Worm (Caenorhabditis elegans) whole organism, late embryonic: ENCODE results near the gene mel-28.

Source experiments
- C08G9.2 ChIP-seq: sonication (generic microtip); optimal IDR thresholded peaks from 2 replicates; lab custom pipeline; 2016; ENCODE audit warnings: mild to moderate bottlenecking, missing genetic modification characterization, moderate library complexity, missing compliant biosample characterization
- C38D4.7 ChIP-seq: fragments of 200-800 bp; sonication (Bioruptor generic); optimal IDR thresholded peaks from 2 replicates; lab custom pipeline; 2018; ENCODE audit warnings: mild to moderate bottlenecking, missing genetic modification characterization, moderate library complexity, missing compliant biosample characterization
- K02D7.2 ChIP-seq: sonication (generic microtip); optimal IDR thresholded peaks from 2 replicates; lab custom pipeline; 2017; ENCODE audit warnings: mild to moderate bottlenecking, missing genetic modification characterization, missing compliant biosample characterization
- T23F11.4 ChIP-seq: fragments of 200-800 bp; sonication (Bioruptor generic); optimal IDR thresholded peaks from 2 replicates; lab custom pipeline; 2018; ENCODE audit warnings: mild to moderate bottlenecking, missing genetic modification characterization, missing compliant biosample characterization
- Y22D7AL.16 ChIP-seq: sonication (generic microtip); optimal IDR thresholded peaks from 2 replicates; lab custom pipeline; 2016; ENCODE audit warnings: missing genetic modification characterization, missing compliant biosample characterization
- ceh-14 ChIP-seq: sonication (generic microtip); optimal IDR thresholded peaks from 2 replicates; lab custom pipeline; 2016; ENCODE audit warnings: missing genotype, missing genetic modification characterization, missing compliant biosample characterization
- ceh-18 ChIP-seq: sonication (generic microtip); optimal IDR thresholded peaks from 2 replicates; lab custom pipeline; 2016; ENCODE audit warnings: missing genetic modification characterization, missing compliant biosample characterization
- ceh-24 ChIP-seq: sonication (generic microtip); optimal IDR thresholded peaks from 2 replicates; lab custom pipeline; 2016; ENCODE audit warnings: mild to moderate bottlenecking, missing genetic modification characterization, missing compliant biosample characterization
- ceh-30 ChIP-seq: fragments of 150-350 bp; optimal IDR thresholded peaks from 2 replicates; lab custom pipeline; 2014; ENCODE audit warnings: missing biosample characterization, missing genetic modification characterization
- ceh-31 ChIP-seq: sonication (generic microtip); optimal IDR thresholded peaks from 2 replicates; lab custom pipeline; 2016; ENCODE audit warnings: missing genetic modification characterization, missing compliant biosample characterization
- ceh-45 ChIP-seq: fragments of 200-800 bp; sonication (Bioruptor generic); IDR thresholded peaks from 2 replicates; pipeline ENCODE4 v1.3.6; 2022; ENCODE audit warnings: missing genetic modification reagents, missing genetic modification characterization, missing compliant biosample characterization
- ceh-48 ChIP-seq: sonication (generic microtip); optimal IDR thresholded peaks from 2 replicates; lab custom pipeline; 2016; ENCODE audit warnings: missing genetic modification characterization, inconsistent platforms, missing compliant biosample characterization
- ceh-6 ChIP-seq: fragments of 200-800 bp; sonication (Bioruptor generic); optimal IDR thresholded peaks from 2 replicates; lab custom pipeline; 2018; ENCODE audit warnings: mild to moderate bottlenecking, missing genetic modification characterization, missing compliant biosample characterization
- ceh-9 ChIP-seq: sonication (generic microtip); optimal IDR thresholded peaks from 2 replicates; lab custom pipeline; 2016; ENCODE audit warnings: mild to moderate bottlenecking, missing genetic modification characterization, inconsistent platforms, missing compliant biosample characterization
- che-1 ChIP-seq: sonication (generic microtip); optimal IDR thresholded peaks from 2 replicates; lab custom pipeline; 2016; ENCODE audit warnings: mild to moderate bottlenecking, missing genetic modification characterization, missing compliant biosample characterization
- dmd-4 ChIP-seq: sonication (generic microtip); optimal IDR thresholded peaks from 2 replicates; lab custom pipeline; 2016; ENCODE audit warnings: borderline replicate concordance, missing genetic modification characterization, missing compliant biosample characterization
- dve-1 ChIP-seq: sonication (generic microtip); optimal IDR thresholded peaks from 2 replicates; lab custom pipeline; 2017; ENCODE audit warnings: antibody characterized with exemption, mild to moderate bottlenecking, missing genetic modification characterization, missing compliant biosample characterization
- elt-4 ChIP-seq: sonication (generic microtip); optimal IDR thresholded peaks from 2 replicates; lab custom pipeline; 2016; ENCODE audit warnings: missing genetic modification characterization, missing compliant biosample characterization
- ets-4 ChIP-seq: sonication (generic microtip); optimal IDR thresholded peaks from 2 replicates; lab custom pipeline; 2016; ENCODE audit warnings: missing genetic modification characterization, missing compliant biosample characterization
- eyg-1 ChIP-seq: sonication (generic microtip); optimal IDR thresholded peaks from 2 replicates; lab custom pipeline; 2016; ENCODE audit warnings: missing genotype, missing genetic modification characterization, missing compliant biosample characterization
- fax-1 ChIP-seq: sonication (generic microtip); optimal IDR thresholded peaks from 2 replicates; lab custom pipeline; 2016; ENCODE audit warnings: missing genotype, missing genetic modification characterization, missing compliant biosample characterization
- fkh-10 ChIP-seq: fragments of 150-350 bp; optimal IDR thresholded peaks from 2 replicates; lab custom pipeline; 2014; ENCODE audit warnings: missing biosample characterization, missing genetic modification reagents, missing genetic modification characterization
- hlh-13 ChIP-seq: fragments of 200-800 bp; sonication (Bioruptor generic); optimal IDR thresholded peaks from 2 replicates; lab custom pipeline; 2018; ENCODE audit warnings: mild to moderate bottlenecking, missing genetic modification characterization, missing compliant biosample characterization
- hlh-15 ChIP-seq: sonication (generic microtip); optimal IDR thresholded peaks from 2 replicates; lab custom pipeline; 2016; ENCODE audit warnings: missing genetic modification characterization, missing compliant biosample characterization
- hlh-30 ChIP-seq: sonication (generic microtip); optimal IDR thresholded peaks from 2 replicates; lab custom pipeline; 2017; ENCODE audit warnings: antibody characterized with exemption, missing genetic modification characterization, missing compliant biosample characterization; ENCODE audit not compliant: insufficient read depth
- lim-6 ChIP-seq: sonication (generic microtip); optimal IDR thresholded peaks from 2 replicates; lab custom pipeline; 2016; ENCODE audit warnings: missing genetic modification characterization, missing compliant biosample characterization
- lin-11 ChIP-seq: fragments of 200-800 bp; sonication (Bioruptor generic); optimal IDR thresholded peaks from 2 replicates; lab custom pipeline; 2018; ENCODE audit warnings: mild to moderate bottlenecking, missing genetic modification characterization, missing compliant biosample characterization
- madf-2 ChIP-seq: sonication (generic microtip); optimal IDR thresholded peaks from 2 replicates; lab custom pipeline; 2017; ENCODE audit warnings: missing genetic modification characterization, missing compliant biosample characterization
- mec-3 ChIP-seq: sonication (generic microtip); optimal IDR thresholded peaks from 2 replicates; lab custom pipeline; 2016; ENCODE audit warnings: borderline replicate concordance, missing genetic modification characterization, missing compliant biosample characterization
- nfya-1 ChIP-seq: sonication (generic microtip); optimal IDR thresholded peaks from 2 replicates; lab custom pipeline; 2017; ENCODE audit warnings: missing genetic modification characterization, mild to moderate bottlenecking, missing compliant biosample characterization, antibody characterized with exemption, moderate library complexity
- nhr-11 ChIP-seq: fragments of 150-350 bp; optimal IDR thresholded peaks from 2 replicates; lab custom pipeline; 2014; ENCODE audit warnings: missing biosample characterization, missing genetic modification characterization
- nhr-232 ChIP-seq: sonication (generic microtip); optimal IDR thresholded peaks from 2 replicates; lab custom pipeline; 2016; ENCODE audit warnings: missing genetic modification characterization, missing compliant biosample characterization
- npax-4 ChIP-seq: sonication (generic microtip); optimal IDR thresholded peaks from 2 replicates; lab custom pipeline; 2016; ENCODE audit warnings: missing genetic modification characterization, missing compliant biosample characterization
- odd-2 ChIP-seq: sonication (generic microtip); optimal IDR thresholded peaks from 2 replicates; lab custom pipeline; 2017; ENCODE audit warnings: antibody characterized with exemption, mild to moderate bottlenecking, missing genetic modification characterization, missing compliant biosample characterization
- pag-3 ChIP-seq: sonication (generic microtip); optimal IDR thresholded peaks from 2 replicates; lab custom pipeline; 2016; ENCODE audit warnings: missing compliant biosample characterization, missing genetic modification characterization, borderline replicate concordance
- pat-9 ChIP-seq: fragments of 200-800 bp; sonication (Bioruptor generic); optimal IDR thresholded peaks from 2 replicates; lab custom pipeline; 2018; ENCODE audit warnings: mild to moderate bottlenecking, missing genetic modification characterization, moderate library complexity, missing compliant biosample characterization
- pha-2 ChIP-seq: sonication (generic microtip); optimal IDR thresholded peaks from 2 replicates; lab custom pipeline; 2017; ENCODE audit warnings: mild to moderate bottlenecking, missing genetic modification characterization, missing compliant biosample characterization
- pha-4 ChIP-seq: fragments of 150-350 bp; optimal IDR thresholded peaks from 2 replicates; lab custom pipeline; 2018; ENCODE audit warnings: missing biosample characterization, missing genetic modification reagents, missing genetic modification characterization
- pqm-1 ChIP-seq: sonication (generic microtip); optimal IDR thresholded peaks from 2 replicates; lab custom pipeline; 2016; ENCODE audit warnings: missing genetic modification characterization, missing compliant biosample characterization
- ref-2 ChIP-seq: sonication (generic microtip); optimal IDR thresholded peaks from 2 replicates; lab custom pipeline; 2016; ENCODE audit warnings: missing genetic modification characterization, missing compliant biosample characterization
- rnt-1 ChIP-seq: sonication (generic microtip); optimal IDR thresholded peaks from 2 replicates; lab custom pipeline; 2016; ENCODE audit warnings: missing genetic modification characterization, missing compliant biosample characterization
- sdc-2 ChIP-seq: sonication (generic microtip); optimal IDR thresholded peaks from 2 replicates; lab custom pipeline; 2016; ENCODE audit warnings: missing genotype, missing genetic modification characterization, missing compliant biosample characterization
- sox-2 ChIP-seq: fragments of 200-800 bp; sonication (Bioruptor generic); IDR thresholded peaks from 2 replicates; pipeline ENCODE4 v1.3.6; 2022; ENCODE audit warnings: missing genetic modification reagents, missing genetic modification characterization, missing compliant biosample characterization
- sox-4 ChIP-seq: sonication (generic microtip); optimal IDR thresholded peaks from 2 replicates; lab custom pipeline; 2017; ENCODE audit warnings: mild to moderate bottlenecking, missing genetic modification characterization, inconsistent platforms, missing compliant biosample characterization
- syd-9 ChIP-seq: sonication (generic microtip); optimal IDR thresholded peaks from 2 replicates; lab custom pipeline; 2016; ENCODE audit warnings: mild to moderate bottlenecking, missing genetic modification characterization, moderate library complexity, missing compliant biosample characterization
- tbx-2 ChIP-seq: sonication (generic microtip); optimal IDR thresholded peaks from 2 replicates; lab custom pipeline; 2016; ENCODE audit warnings: missing genetic modification characterization, missing compliant biosample characterization
- tbx-7 ChIP-seq: sonication (generic microtip); optimal IDR thresholded peaks from 2 replicates; lab custom pipeline; 2016; ENCODE audit warnings: missing genotype, missing genetic modification characterization, missing compliant biosample characterization
- unc-3 ChIP-seq, 2 experiments: fragments of 200-800 bp in 1 of 2; sonication (Bioruptor generic) in 1 of 2; sonication (generic microtip) in 1 of 2; conservative IDR thresholded peaks in 1 of 2; optimal IDR thresholded peaks in 1 of 2; 2 replicates each; pipeline versions ENCODE4 v1.3.6 to Lab custom; 2016 to 2022; ENCODE audit warnings: missing compliant biosample characterization in 2 of 2, missing genetic modification characterization in 2 of 2, missing genetic modification reagents in 1 of 2
- unc-42 ChIP-seq: sonication (generic microtip); optimal IDR thresholded peaks from 2 replicates; lab custom pipeline; 2016; ENCODE audit warnings: missing genotype, missing genetic modification characterization, missing compliant biosample characterization
- unc-86 ChIP-seq: sonication (generic microtip); optimal IDR thresholded peaks from 2 replicates; lab custom pipeline; 2016; ENCODE audit warnings: missing genetic modification characterization, missing compliant biosample characterization
- zip-5 ChIP-seq: sonication (generic microtip); optimal IDR thresholded peaks from 2 replicates; lab custom pipeline; 2016; ENCODE audit warnings: missing genetic modification characterization, missing compliant biosample characterization
- ztf-16 ChIP-seq: sonication (generic microtip); optimal IDR thresholded peaks from 2 replicates; lab custom pipeline; 2017; ENCODE audit warnings: missing genetic modification characterization, missing compliant biosample characterization

The mel-28 gene

DNA sequence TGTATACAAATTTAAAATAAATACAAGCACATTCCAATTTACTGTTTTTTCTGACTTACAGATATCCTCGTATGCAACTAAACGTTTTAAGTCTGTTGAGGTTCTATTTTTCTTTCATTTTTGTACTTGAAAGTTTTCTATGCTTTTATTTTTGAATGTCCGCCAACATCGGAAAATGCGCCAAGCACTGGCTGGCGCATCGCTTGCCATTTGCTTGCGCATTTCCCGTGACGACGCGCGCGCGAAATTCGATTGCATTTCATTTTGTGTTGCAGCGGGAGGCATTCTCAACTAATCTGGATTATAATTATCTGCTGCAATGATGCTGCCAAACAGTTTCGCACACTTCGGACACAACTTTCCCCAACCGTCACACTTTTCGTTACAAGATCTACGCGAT lies 28.9 kb upstream of the mel-28 start, which contains the start of gene fbxl-2:
TSS of gene fbxl-2 (plus strand) at position 278 of the 400 bp plus-strand sequence.
- TF ChIP-seq fax-1 (tag; lab: Kevin White, UChicago) (peak; percentile 16), C08G9.2 (tag; lab: Kevin White, UChicago) (peak; percentile 36), hlh-15 (tag; lab: Kevin White, UChicago) (no peak), ceh-6 (GFP tag; lab: Kevin White, UChicago) (peak; percentile 71), dmd-4 (tag; lab: Kevin White, UChicago) (peak; percentile 44), lin-11 (peak; percentile 52), hlh-30 (tag; lab: Kevin White, UChicago) (peak; percentile 73), sox-2 (GFP tag; lab: Robert Waterston, UW) (no peak; the same call in 1 of the 2 replicates), ets-4 (tag; lab: Kevin White, UChicago) (peak; percentile 95), pqm-1 (tag; lab: Kevin White, UChicago) (peak; percentile 9), nhr-232 (peak; percentile 21), pha-4 (tag; lab: Kevin White, UChicago) (no peak), tbx-2 (tag; lab: Kevin White, UChicago) (peak; percentile 71), unc-3 (GFP tag; conservative IDR thresholded peaks at IDR 0.05; lab: Robert Waterston, UW) (peak; percentile 70), unc-3 (tag; optimal IDR thresholded peaks at IDR 0.05; lab: Kevin White, UChicago) (peak; percentile 49), elt-4 (tag; lab: Kevin White, UChicago) (no peak), ceh-14 (peak; percentile 89), odd-2 (tag; lab: Kevin White, UChicago) (no peak), madf-2 (peak; percentile 53), T23F11.4 (GFP tag; lab: Kevin White, UChicago) (no peak), pag-3 (tag; lab: Kevin White, UChicago) (no peak), tbx-7 (tag; lab: Kevin White, UChicago) (peak; percentile 20), mec-3 (no peak), K02D7.2 (tag; lab: Kevin White, UChicago) (no peak), sdc-2 (peak; percentile 61), che-1 (tag; lab: Kevin White, UChicago) (peak; percentile 48), nfya-1 (peak; percentile 90), ceh-9 (tag; lab: Kevin White, UChicago) (no peak), npax-4 (tag; lab: Kevin White, UChicago) (no peak), unc-42 (peak; percentile 91), ref-2 (peak; percentile 86), dve-1 (tag; lab: Kevin White, UChicago) (peak; percentile 89), ceh-31 (tag; lab: Kevin White, UChicago) (peak; percentile 88), ceh-45 (GFP tag; lab: Robert Waterston, UW) (no peak), Y22D7AL.16 (tag; lab: Kevin White, UChicago) (no peak), ceh-48 (tag; lab: Kevin White, UChicago) (peak; percentile 54), ceh-18 (peak; percentile 90), fkh-10 (GFP tag; lab: Kevin White, UChicago) (peak; percentile 4), unc-86 (tag; lab: Kevin White, UChicago) (peak; percentile 76), pat-9 (tag; lab: Kevin White, UChicago) (peak; percentile 64), eyg-1 (tag; lab: Kevin White, UChicago) (no peak), sox-4 (tag; lab: Kevin White, UChicago) (peak; percentile 57), ceh-30 (tag; lab: Kevin White, UChicago) (peak; percentile 85), ztf-16 (tag; lab: Kevin White, UChicago) (peak; percentile 33), rnt-1 (tag; lab: Kevin White, UChicago) (peak; percentile 68), nhr-11 (no peak), syd-9 (peak; percentile 63), hlh-13 (GFP tag; lab: Kevin White, UChicago) (no peak), pha-2 (tag; lab: Kevin White, UChicago) (peak; percentile 72), ceh-24 (tag; lab: Kevin White, UChicago) (peak; percentile 32), lim-6 (tag; lab: Kevin White, UChicago) (peak; percentile 58), zip-5 (no peak), C38D4.7 (GFP tag; lab: Kevin White, UChicago) (no peak)
